Fruit fly (Drosophila melanogaster) whole organism, adult: ENCODE measurements around the gene DNAlig4.

Experiments
- CG11617 ChIP-seq: fragments of 200-800 bp; sonication (Bioruptor generic); optimal IDR thresholded peaks from 2 replicates; lab custom pipeline; 2017; ENCODE audit warnings: mild to moderate bottlenecking, missing biosample characterization, missing genetic modification reagents, missing genetic modification characterization
- CG14711 ChIP-seq: fragments of 200-800 bp; sonication (Bioruptor generic); optimal IDR thresholded peaks from 2 replicates; lab custom pipeline; 2018; ENCODE audit warnings: missing biosample characterization, mild to moderate bottlenecking, missing genetic modification characterization, moderate library complexity
- CG33017 ChIP-seq: fragments of 200-800 bp; sonication (Bioruptor generic); optimal IDR thresholded peaks from 2 replicates; lab custom pipeline; 2018; ENCODE audit warnings: missing biosample characterization, mild to moderate bottlenecking, missing genetic modification characterization, moderate library complexity
- CG7045 ChIP-seq: fragments of 200-800 bp; sonication (Bioruptor generic); optimal IDR thresholded peaks from 2 replicates; lab custom pipeline; 2017; ENCODE audit warnings: missing biosample characterization, mild to moderate bottlenecking, missing genetic modification characterization
- Crg-1 ChIP-seq: fragments of 200-800 bp; sonication (Bioruptor generic); optimal IDR thresholded peaks from 2 replicates; lab custom pipeline; 2016; ENCODE audit warnings: missing biosample characterization, missing genetic modification characterization
- Hr96 ChIP-seq: fragments of 200-800 bp; sonication (Bioruptor generic); optimal IDR thresholded peaks from 2 replicates; lab custom pipeline; 2016; ENCODE audit warnings: missing biosample characterization, missing genetic modification characterization
- bab1 ChIP-seq: fragments of 200-800 bp; sonication (Bioruptor generic); optimal IDR thresholded peaks from 3 replicates; lab custom pipeline; 2019; ENCODE audit warnings: missing biosample characterization, mild to moderate bottlenecking, missing genetic modification characterization, moderate library complexity
- cnc ChIP-seq, 2 experiments: fragments of >200 bp; optimal IDR thresholded peaks; 2 replicates each; lab custom pipeline; 2017
- tj ChIP-seq: fragments of 200-800 bp; sonication (Bioruptor generic); optimal IDR thresholded peaks from 3 replicates; lab custom pipeline; 2017; ENCODE audit warnings: missing biosample characterization, mild to moderate bottlenecking, missing genetic modification characterization, moderate library complexity
- toe ChIP-seq: fragments of 200-800 bp; sonication (Bioruptor generic); optimal IDR thresholded peaks from 2 replicates; lab custom pipeline; 2016; ENCODE audit warnings: missing biosample characterization, missing genetic modification characterization

dm6 chrX:13636810-13637209 is 30.8 kb downstream of the DNAlig4 start:
- TF ChIP-seq toe (GFP tag; lab: Kevin White, UChicago) = no peak
- no peak for TF ChIP-seq bab1 (GFP tag; lab: Kevin White, UChicago)
- TF ChIP-seq Crg-1 (GFP tag; lab: Kevin White, UChicago) = no peak
- TF ChIP-seq CG14711 (tag; lab: Kevin White, UChicago) = no peak
- TF ChIP-seq tj (GFP tag; lab: Kevin White, UChicago) = no peak
- TF ChIP-seq Hr96 (GFP tag; lab: Kevin White, UChicago) = no peak
- no peak for TF ChIP-seq cnc (optimal IDR thresholded peaks at IDR 0.05; lab: Kevin White, UChicago)
- no peak for TF ChIP-seq CG7045 (GFP tag; lab: Kevin White, UChicago)
- no peak for TF ChIP-seq CG33017 (tag; lab: Kevin White, UChicago)
- TF ChIP-seq CG11617 (GFP tag; lab: Kevin White, UChicago) = no peak
